Fruit fly (Drosophila melanogaster) whole organism, prepupa: ENCODE data around the gene Sema5c.

Source experiments
- Blimp-1 ChIP-seq: fragments of 200-800 bp; sonication (Bioruptor generic); optimal IDR thresholded peaks from 3 replicates; lab custom pipeline; 2017; ENCODE audit warnings: missing biosample characterization, missing genetic modification characterization, mild to moderate bottlenecking, moderate library complexity, missing genetic modification reagents
- CG10631 ChIP-seq: fragments of 200-800 bp; sonication (Bioruptor generic); optimal IDR thresholded peaks from 2 replicates; lab custom pipeline; 2016; ENCODE audit warnings: missing biosample characterization, missing genetic modification characterization
- CG10669 ChIP-seq: fragments of 200-800 bp; sonication (Bioruptor generic); optimal IDR thresholded peaks from 3 replicates; lab custom pipeline; 2018; ENCODE audit warnings: missing biosample characterization, mild to moderate bottlenecking, missing genetic modification characterization, moderate library complexity
- CG11294 ChIP-seq: fragments of 200-800 bp; sonication (Bioruptor generic); IDR thresholded peaks from 2 replicates; pipeline ENCODE4 v1.3.6; 2022; ENCODE audit warnings: missing biosample characterization, missing genetic modification characterization
- CG11762 ChIP-seq: fragments of 200-800 bp; sonication (Bioruptor generic); optimal IDR thresholded peaks from 3 replicates; lab custom pipeline; 2016; ENCODE audit warnings: missing biosample characterization, missing genetic modification characterization; ENCODE audit not compliant: insufficient read depth
- CG11902 ChIP-seq: fragments of 200-800 bp; sonication (Bioruptor generic); optimal IDR thresholded peaks from 3 replicates; lab custom pipeline; 2016; ENCODE audit warnings: missing biosample characterization, missing genetic modification characterization
- CG15336 ChIP-seq: fragments of 200-800 bp; sonication (Bioruptor generic); IDR thresholded peaks from 2 replicates; pipeline ENCODE4 v1.3.6; 2022; ENCODE audit warnings: missing biosample characterization, missing genetic modification characterization
- CG31627 ChIP-seq: fragments of 200-800 bp; sonication (Bioruptor generic); optimal IDR thresholded peaks from 3 replicates; lab custom pipeline; 2016; ENCODE audit warnings: missing biosample characterization, missing genetic modification characterization
- CG34406 ChIP-seq: fragments of 200-800 bp; sonication (Bioruptor generic); optimal IDR thresholded peaks from 3 replicates; lab custom pipeline; 2016; ENCODE audit warnings: missing biosample characterization, missing genetic modification characterization
- CG3919 ChIP-seq: fragments of 200-800 bp; sonication (Bioruptor generic); optimal IDR thresholded peaks from 3 replicates; lab custom pipeline; 2016; ENCODE audit warnings: missing biosample characterization, missing genetic modification characterization
- CG4318 ChIP-seq: fragments of 200-800 bp; sonication (Bioruptor generic); optimal IDR thresholded peaks from 3 replicates; lab custom pipeline; 2017; ENCODE audit warnings: missing biosample characterization, mild to moderate bottlenecking, missing genetic modification characterization
- CG6163 ChIP-seq: fragments of 200-800 bp; sonication (Bioruptor generic); IDR thresholded peaks from 3 replicates; pipeline ENCODE4 v1.3.6; 2022; ENCODE audit warnings: missing biosample characterization, missing genetic modification characterization
- CG6792 ChIP-seq: fragments of 200-800 bp; sonication (Bioruptor generic); optimal IDR thresholded peaks from 3 replicates; lab custom pipeline; 2016; ENCODE audit warnings: missing biosample characterization, missing genetic modification characterization
- CG6854 ChIP-seq: fragments of 200-800 bp; sonication (Bioruptor generic); optimal IDR thresholded peaks from 2 replicates; lab custom pipeline; 2017; ENCODE audit warnings: missing biosample characterization, mild to moderate bottlenecking, missing genetic modification characterization
- CG7368 ChIP-seq: fragments of 200-800 bp; sonication (Bioruptor generic); optimal IDR thresholded peaks from 3 replicates; lab custom pipeline; 2016; ENCODE audit warnings: missing biosample characterization, missing genetic modification characterization
- CG8119 ChIP-seq: fragments of 200-800 bp; sonication (Bioruptor generic); IDR thresholded peaks from 3 replicates; pipeline ENCODE4 v1.3.6; 2022; ENCODE audit warnings: missing biosample characterization, missing genetic modification characterization
- CG8319 ChIP-seq: fragments of 200-800 bp; sonication (Bioruptor generic); optimal IDR thresholded peaks from 3 replicates; lab custom pipeline; 2016; ENCODE audit warnings: missing biosample characterization, missing genetic modification characterization
- CG8632 ChIP-seq: fragments of 200-800 bp; sonication (Bioruptor generic); optimal IDR thresholded peaks from 3 replicates; lab custom pipeline; 2016; ENCODE audit warnings: missing biosample characterization, missing genetic modification characterization
- CG9139 ChIP-seq: fragments of 200-800 bp; sonication (Bioruptor generic); optimal IDR thresholded peaks from 3 replicates; lab custom pipeline; 2017; ENCODE audit warnings: missing biosample characterization, mild to moderate bottlenecking, missing genetic modification characterization
- Eip75B ChIP-seq: fragments of 200-800 bp; sonication (Bioruptor generic); optimal IDR thresholded peaks from 3 replicates; lab custom pipeline; 2016; ENCODE audit warnings: missing biosample characterization, missing genetic modification characterization
- Eip78C ChIP-seq: fragments of 200-800 bp; sonication (Bioruptor generic); peaks from one replicate; lab custom pipeline; 2016; ENCODE audit warnings: missing biosample characterization, missing genetic modification characterization
- Eip93F ChIP-seq: fragments of 200-800 bp; sonication (Bioruptor generic); optimal IDR thresholded peaks from 2 replicates; lab custom pipeline; 2016; ENCODE audit warnings: missing biosample characterization, mild to moderate bottlenecking, missing genetic modification characterization
- Ets21C ChIP-seq: fragments of 200-800 bp; sonication (Bioruptor generic); optimal IDR thresholded peaks from 3 replicates; lab custom pipeline; 2016; ENCODE audit warnings: missing biosample characterization, missing genetic modification characterization
- Ets96B ChIP-seq: fragments of 200-800 bp; optimal IDR thresholded peaks from 2 replicates; lab custom pipeline; 2019; ENCODE audit warnings: missing biosample characterization, mild to moderate bottlenecking, missing genetic modification characterization, moderate library complexity
- Gug ChIP-seq: fragments of 200-800 bp; sonication (Bioruptor generic); IDR thresholded peaks from 2 replicates; pipeline ENCODE4 v1.3.6; 2022; ENCODE audit warnings: missing biosample characterization, missing genetic modification characterization
- Hr4 ChIP-seq: fragments of 200-800 bp; sonication (Bioruptor generic); optimal IDR thresholded peaks from 3 replicates; lab custom pipeline; 2016; ENCODE audit warnings: missing biosample characterization, missing genetic modification characterization
- Sox102F ChIP-seq: fragments of 200-800 bp; sonication (Bioruptor generic); optimal IDR thresholded peaks from 2 replicates; lab custom pipeline; 2016; ENCODE audit warnings: missing biosample characterization, mild to moderate bottlenecking, missing genetic modification characterization
- Sox14 ChIP-seq: fragments of 200-800 bp; sonication (Bioruptor generic); optimal IDR thresholded peaks from 3 replicates; lab custom pipeline; 2016; ENCODE audit warnings: missing biosample characterization, missing genetic modification characterization
- achi ChIP-seq: fragments of 200-800 bp; sonication (Bioruptor generic); optimal IDR thresholded peaks from 3 replicates; lab custom pipeline; 2016; ENCODE audit warnings: missing biosample characterization, missing genetic modification characterization
- cyc ChIP-seq: fragments of 200-800 bp; sonication (Bioruptor generic); optimal IDR thresholded peaks from 3 replicates; lab custom pipeline; 2016; ENCODE audit warnings: missing biosample characterization, missing genetic modification characterization
- dsx ChIP-seq: fragments of 200-800 bp; optimal IDR thresholded peaks from 3 replicates; lab custom pipeline; 2019; ENCODE audit warnings: missing biosample characterization, mild to moderate bottlenecking, missing genetic modification characterization, moderate library complexity; ENCODE audit not compliant: poor library complexity, severe bottlenecking
- eg ChIP-seq: fragments of 200-800 bp; sonication (Bioruptor generic); IDR thresholded peaks from 3 replicates; pipeline ENCODE4 v1.3.6; 2022; ENCODE audit warnings: missing biosample characterization, missing genetic modification characterization
- esn ChIP-seq: fragments of 200-800 bp; sonication (Bioruptor generic); optimal IDR thresholded peaks from 2 replicates; lab custom pipeline; 2016; ENCODE audit warnings: missing biosample characterization, mild to moderate bottlenecking, missing genetic modification characterization, moderate library complexity
- fd59A ChIP-seq: fragments of 200-800 bp; sonication (Bioruptor generic); optimal IDR thresholded peaks from 2 replicates; lab custom pipeline; 2017; ENCODE audit warnings: missing biosample characterization, mild to moderate bottlenecking, missing genetic modification characterization, missing genetic modification reagents
- fd85E ChIP-seq: fragments of 200-800 bp; sonication (Bioruptor generic); optimal IDR thresholded peaks from 3 replicates; lab custom pipeline; 2016; ENCODE audit warnings: missing biosample characterization, missing genetic modification characterization
- fkh ChIP-seq: fragments of 200-800 bp; sonication (Bioruptor generic); optimal IDR thresholded peaks from 3 replicates; lab custom pipeline; 2017; ENCODE audit warnings: missing biosample characterization, mild to moderate bottlenecking, missing genetic modification characterization, moderate library complexity
- net ChIP-seq: fragments of 200-800 bp; sonication (Bioruptor generic); optimal IDR thresholded peaks from 3 replicates; lab custom pipeline; 2016; ENCODE audit warnings: missing biosample characterization, missing genetic modification characterization
- salr ChIP-seq, 2 experiments: fragments of 200-800 bp; sonication (Bioruptor generic); optimal IDR thresholded peaks; 3 replicates each; lab custom pipeline; 2016 to 2018; ENCODE audit warnings: missing biosample characterization in 2 of 2, missing genetic modification characterization in 2 of 2, mild to moderate bottlenecking in 1 of 2
- spab ChIP-seq: fragments of 200-800 bp; sonication (Bioruptor generic); optimal IDR thresholded peaks from 2 replicates; lab custom pipeline; 2017; ENCODE audit warnings: missing biosample characterization, mild to moderate bottlenecking, missing genetic modification characterization, missing genetic modification reagents
- ss ChIP-seq, 2 experiments: fragments of 200-800 bp; sonication (Bioruptor generic); optimal IDR thresholded peaks; 2 replicates in 1 of 2; 3 replicates in 1 of 2; lab custom pipeline; 2017 to 2018; ENCODE audit warnings: mild to moderate bottlenecking in 2 of 2, missing biosample characterization in 2 of 2, missing genetic modification characterization in 2 of 2, moderate library complexity in 1 of 2
- vri ChIP-seq: fragments of 200-800 bp; sonication (Bioruptor generic); optimal IDR thresholded peaks from 3 replicates; lab custom pipeline; 2016; ENCODE audit warnings: missing biosample characterization, mild to moderate bottlenecking, missing genetic modification characterization

Sema5c gene

DNA sequence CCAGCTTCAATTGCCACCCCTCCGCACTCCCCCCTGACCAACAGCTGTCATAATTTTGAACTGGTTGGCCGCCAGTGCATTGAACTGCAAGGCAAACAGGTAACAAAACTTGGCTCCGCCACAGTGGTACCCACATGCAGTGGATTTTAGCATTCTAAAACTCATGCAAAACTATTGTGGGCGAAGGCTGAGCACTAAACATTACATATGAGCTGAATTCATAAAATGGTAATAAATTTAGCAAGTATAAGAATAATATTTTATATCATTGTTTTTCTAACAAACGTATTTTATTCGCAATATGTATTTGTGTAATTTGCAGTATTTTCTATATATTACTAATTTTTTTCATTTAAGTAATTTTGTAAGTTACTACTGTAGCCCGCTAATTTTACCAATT lies 9.2 kb downstream of the Sema5c start (continued):
- no peak for TF ChIP-seq Eip93F (GFP tag; lab: Kevin White, UChicago)
- no peak for TF ChIP-seq CG8319 (GFP tag; lab: Kevin White, UChicago)
- no peak for TF ChIP-seq spab
- TF ChIP-seq achi (GFP tag; lab: Kevin White, UChicago), result peak; percentile 48
- peak; percentile 78 for TF ChIP-seq eg (GFP tag; lab: Robert Waterston, UW)
- TF ChIP-seq Hr4 (GFP tag; lab: Kevin White, UChicago), result peak; percentile 74
- TF ChIP-seq Ets96B (tag; lab: Kevin White, UChicago), result no peak
- TF ChIP-seq CG8119 (GFP tag; lab: Robert Waterston, UW), result peak; percentile 86
- peak in 1 of 2 experiments; percentile 58 for TF ChIP-seq salr (GFP tag; optimal IDR thresholded peaks at IDR 0.05; lab: Kevin White, UChicago)
- peak; percentile 65 for TF ChIP-seq Gug (GFP tag; lab: Robert Waterston, UW)
- TF ChIP-seq esn, result no peak
- TF ChIP-seq dsx (GFP tag; lab: Kevin White, UChicago), result no peak
- TF ChIP-seq Eip78C (GFP tag; lab: Kevin White, UChicago), result peak; percentile 81
- TF ChIP-seq fkh (GFP tag; lab: Kevin White, UChicago), result no peak
- TF ChIP-seq Sox14 (GFP tag; lab: Kevin White, UChicago), result peak; percentile 47
- peak; percentile 34 for TF ChIP-seq CG10631 (GFP tag; lab: Kevin White, UChicago)
- TF ChIP-seq, all 60 proteins: peak for 24

DNA sequence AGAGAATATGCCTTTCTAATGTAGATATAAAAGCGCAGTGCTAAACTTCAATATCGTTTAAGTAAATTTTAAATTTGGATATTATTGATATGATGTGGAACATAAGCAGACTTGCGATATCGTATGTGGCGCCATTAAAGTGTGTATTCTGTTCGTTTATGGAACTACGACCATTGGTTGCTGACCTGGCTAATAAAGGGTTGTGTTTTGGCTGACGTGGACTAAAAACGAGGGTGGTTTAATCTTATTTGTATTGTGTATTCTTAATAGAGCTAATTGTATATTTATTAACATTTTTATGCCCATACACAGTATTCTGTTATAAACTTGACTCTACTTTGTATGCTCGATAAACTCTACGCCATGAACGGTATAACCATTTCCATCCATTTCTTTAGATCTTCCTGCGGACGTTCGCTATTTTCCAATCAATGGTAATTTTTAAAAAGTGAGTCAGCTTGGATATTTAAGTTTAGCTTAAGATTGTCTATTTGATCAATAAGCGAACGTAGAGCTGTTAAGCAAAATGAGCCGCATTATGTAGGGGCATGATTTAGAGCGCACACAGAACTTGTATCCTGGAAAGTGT lies 14.8 kb downstream of the Sema5c start:
- TF ChIP-seq CG11762 (GFP tag; lab: Kevin White, UChicago), result no peak
- TF ChIP-seq CG34406 (GFP tag; lab: Kevin White, UChicago), result no peak
- no peak for TF ChIP-seq CG4318 (GFP tag; lab: Kevin White, UChicago)
- no peak for TF ChIP-seq Sox14 (GFP tag; lab: Kevin White, UChicago)
- TF ChIP-seq net (GFP tag; lab: Kevin White, UChicago), result no peak
- no peak for TF ChIP-seq Eip93F (GFP tag; lab: Kevin White, UChicago)
- no peak for TF ChIP-seq esn

DNA sequence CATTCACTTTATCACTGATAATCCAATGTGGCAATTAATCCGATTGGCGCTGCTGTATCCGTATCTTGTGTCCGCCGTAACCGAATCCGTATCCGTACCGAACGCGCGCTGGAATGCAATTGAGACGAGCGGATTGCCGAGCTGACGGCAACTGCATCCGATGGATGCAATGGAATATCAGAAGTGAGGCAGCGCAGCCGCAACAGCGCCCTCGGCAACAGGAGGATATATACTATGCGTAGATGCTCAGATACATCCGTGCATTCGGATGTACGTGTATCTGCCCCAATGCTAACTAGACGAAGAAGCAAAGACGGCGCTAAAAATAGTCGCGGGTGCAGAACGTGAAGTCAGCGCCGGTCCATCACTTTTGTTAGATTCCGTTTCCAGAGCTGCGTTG lies 16.9 kb downstream of the Sema5c start, which contains the start of gene rols:
Gene rols (minus strand): TSS at position 101 of the 400 bp plus-strand sequence.
- no peak for TF ChIP-seq Hr4 (GFP tag; lab: Kevin White, UChicago)
- no peak for TF ChIP-seq net (GFP tag; lab: Kevin White, UChicago)
- TF ChIP-seq CG11294 (GFP tag; lab: Robert Waterston, UW), result no peak
- TF ChIP-seq CG31627 (GFP tag; lab: Kevin White, UChicago), result no peak
- TF ChIP-seq fd85E (GFP tag; lab: Kevin White, UChicago), result no peak
- no peak for TF ChIP-seq CG7368 (GFP tag; lab: Kevin White, UChicago)
- TF ChIP-seq CG10631 (GFP tag; lab: Kevin White, UChicago), result no peak
- TF ChIP-seq Eip75B (GFP tag; lab: Kevin White, UChicago), result no peak
- no peak for TF ChIP-seq CG9139 (GFP tag; lab: Kevin White, UChicago)
- no peak for TF ChIP-seq CG4318 (GFP tag; lab: Kevin White, UChicago)

DNA sequence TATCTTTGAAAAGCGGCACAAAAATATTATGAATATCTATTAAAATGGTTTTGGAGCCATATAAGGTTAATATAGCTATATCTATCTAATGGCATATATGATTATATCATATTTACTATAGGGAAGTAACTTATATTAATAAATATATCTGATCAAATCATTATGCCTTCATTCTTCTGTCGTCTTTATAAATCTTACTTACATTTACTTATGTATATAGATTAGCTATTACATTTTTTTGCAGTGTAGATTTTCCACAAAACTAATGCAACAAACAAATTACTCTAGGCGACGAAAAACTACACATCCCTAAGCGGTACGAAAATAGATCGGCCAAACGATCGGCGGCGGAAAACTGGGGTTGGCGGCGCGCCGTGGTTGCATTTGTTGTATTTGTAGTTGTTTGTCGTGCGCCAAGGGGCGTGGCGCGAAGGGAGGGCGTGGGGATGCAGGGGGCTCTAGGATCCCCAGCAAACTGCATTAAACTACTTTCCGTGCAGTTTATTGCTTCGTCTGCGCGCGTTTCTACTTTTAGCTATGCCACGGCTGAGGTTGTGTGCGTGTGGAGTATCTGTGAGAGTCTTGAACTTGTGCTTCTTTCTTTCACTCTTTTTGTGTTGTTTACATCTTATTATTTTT lies 18.1 kb downstream of the Sema5c start:
- no peak for TF ChIP-seq CG34406 (GFP tag; lab: Kevin White, UChicago)
- TF ChIP-seq CG6854 (GFP tag; lab: Kevin White, UChicago), result no peak
- no peak for TF ChIP-seq Sox102F (GFP tag; lab: Kevin White, UChicago)
- 0 out of 2 replicates have a peak, but pooled peaks have one; percentile 38 for TF ChIP-seq CG15336 (GFP tag; lab: Robert Waterston, UW)
- no peak for TF ChIP-seq Ets21C
- no peak for TF ChIP-seq CG3919 (GFP tag; lab: Kevin White, UChicago)
- no peak for TF ChIP-seq Eip75B (GFP tag; lab: Kevin White, UChicago)
- no peak for TF ChIP-seq CG11294 (GFP tag; lab: Robert Waterston, UW)
- no peak for TF ChIP-seq fd59A
- TF ChIP-seq CG11902, result no peak
- TF ChIP-seq CG8119 (GFP tag; lab: Robert Waterston, UW), result no peak
- no peak for TF ChIP-seq vri (GFP tag; lab: Kevin White, UChicago)
- no peak for TF ChIP-seq spab
- no peak for TF ChIP-seq CG8632
- no peak for TF ChIP-seq CG10669
- TF ChIP-seq CG6792, result no peak
- no peak for TF ChIP-seq Blimp-1
- peak; percentile 37 for TF ChIP-seq Eip78C (GFP tag; lab: Kevin White, UChicago)
- 0 out of 3 replicates have a peak, but pooled peaks have one; percentile 18 for TF ChIP-seq eg (GFP tag; lab: Robert Waterston, UW)
- TF ChIP-seq CG6163 (GFP tag; lab: Robert Waterston, UW), result no peak
- no peak for TF ChIP-seq Hr4 (GFP tag; lab: Kevin White, UChicago)
- TF ChIP-seq cyc (GFP tag; lab: Kevin White, UChicago), result no peak
- TF ChIP-seq ss (GFP tag; optimal IDR thresholded peaks at IDR 0.05; lab: Kevin White, UChicago), result no peak
- TF ChIP-seq Ets96B (tag; lab: Kevin White, UChicago), result no peak
- no peak for TF ChIP-seq CG4318 (GFP tag; lab: Kevin White, UChicago)
